Fruit fly (Drosophila melanogaster): ENCODE results near the gene ed.

ed gene

DNA sequence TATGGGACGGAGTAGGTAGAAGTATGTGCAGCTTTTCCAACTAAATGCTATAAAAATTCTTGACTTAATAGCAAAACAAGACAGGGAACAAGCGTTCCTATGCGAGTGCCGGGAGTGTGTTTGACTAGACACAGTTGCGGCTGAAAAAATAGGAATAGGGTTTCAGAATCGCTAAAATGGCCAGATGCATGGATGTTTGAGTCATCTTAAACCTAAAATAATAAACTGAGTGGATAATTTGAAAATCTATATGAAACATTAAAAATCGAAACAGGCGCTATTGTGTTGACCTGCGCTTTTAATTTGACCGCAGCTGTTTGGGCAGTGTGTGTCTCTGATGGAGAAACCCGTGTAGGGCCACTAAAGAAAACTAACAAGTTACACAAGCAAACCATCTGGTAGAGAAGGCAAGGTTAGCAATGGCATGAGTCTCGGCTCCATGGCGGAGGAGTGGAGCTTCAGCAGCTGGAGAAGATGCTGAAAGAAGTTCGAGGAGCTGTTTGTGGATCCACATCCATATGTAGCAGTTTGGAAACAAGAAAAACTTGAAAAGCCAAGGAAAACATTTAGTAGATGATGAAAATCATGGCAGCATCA is 62.6 kb downstream of the ed start (continued):
- peak; percentile 51 for TF ChIP-seq CG4854 (GFP tag; optimal IDR thresholded peaks at IDR 0.05)
- TF ChIP-seq pum (GFP tag; optimal IDR thresholded peaks at IDR 0.05): peak; percentile 62
- TF ChIP-seq CG32767 (GFP tag; IDR thresholded peaks at IDR 0.05): peak; percentile 70
- peak; percentile 48 for TF ChIP-seq ab (GFP tag; optimal IDR thresholded peaks at IDR 0.05)
- peak; percentile 85 for TF ChIP-seq Ada2b (GFP tag; IDR thresholded peaks at IDR 0.05)
- TF ChIP-seq HLH4C (GFP tag; IDR thresholded peaks at IDR 0.05; ENCODE audit: partially characterized antibody): no peak
- peak; percentile 42; the same call in 1 of the 2 replicates for TF ChIP-seq CG7372 (GFP tag; IDR thresholded peaks at IDR 0.05)
- TF ChIP-seq CG12236 (GFP tag; optimal IDR thresholded peaks at IDR 0.05): peak; percentile 44
- peak; percentile 82 for TF ChIP-seq lilli (GFP tag; optimal IDR thresholded peaks at IDR 0.05)
- TF ChIP-seq cg (GFP tag; optimal IDR thresholded peaks at IDR 0.05): no peak
- TF ChIP-seq kni (GFP tag; optimal IDR thresholded peaks at IDR 0.05): no peak
- peak; percentile 78 for TF ChIP-seq CG7839 (tag; optimal IDR thresholded peaks at IDR 0.05)
- peak in 1 of 2 experiments; percentile 26 for TF ChIP-seq Eip74EF (GFP tag; optimal IDR thresholded peaks at IDR 0.05)
- TF ChIP-seq nmo (GFP tag; optimal IDR thresholded peaks at IDR 0.05): peak; percentile 74
- TF ChIP-seq CG3726 (GFP tag; IDR thresholded peaks at IDR 0.05): peak; percentile 78; the same call in 2 of the 3 replicates
- peak; percentile 65 for TF ChIP-seq CG9727 (GFP tag; optimal IDR thresholded peaks at IDR 0.05)
- TF ChIP-seq nerfin-1 (tag; optimal IDR thresholded peaks at IDR 0.05): peak; percentile 13
- TF ChIP-seq ac (GFP tag; optimal IDR thresholded peaks at IDR 0.05): no peak
- peak; percentile 21 for TF ChIP-seq da (GFP tag; optimal IDR thresholded peaks at IDR 0.05)
- TF ChIP-seq luna (GFP tag; optimal IDR thresholded peaks at IDR 0.05): no peak
- peak; percentile 28 for TF ChIP-seq CG6683 (GFP tag; optimal IDR thresholded peaks at IDR 0.05)
- no peak for TF ChIP-seq CG8478 (optimal IDR thresholded peaks at IDR 0.05)
- TF ChIP-seq Fer2 (tag; optimal IDR thresholded peaks at IDR 0.05): no peak
- peak; percentile 68 for TF ChIP-seq CG6254 (GFP tag; optimal IDR thresholded peaks at IDR 0.05)
- no peak for TF ChIP-seq CG4360 (GFP tag; IDR thresholded peaks at IDR 0.05)
- TF ChIP-seq CG4820 (GFP tag; optimal IDR thresholded peaks at IDR 0.05): peak; percentile 56
- TF ChIP-seq CG7357 (GFP tag; IDR thresholded peaks at IDR 0.05): peak; percentile 63
- peak; percentile 27 for TF ChIP-seq CG31388 (GFP tag; optimal IDR thresholded peaks at IDR 0.05)
- TF ChIP-seq crc (GFP tag; optimal IDR thresholded peaks at IDR 0.05): peak; percentile 65
- peak; percentile 42 for TF ChIP-seq eyg (GFP tag; optimal IDR thresholded peaks at IDR 0.05)
- peak; percentile 64 for TF ChIP-seq tin (GFP tag; optimal IDR thresholded peaks at IDR 0.05)
- 0 out of 2 replicates have a peak, but pooled peaks have one; percentile 20 for TF ChIP-seq CG11085 (GFP tag; IDR thresholded peaks at IDR 0.05)
- peak; percentile 85 for TF ChIP-seq bsh (GFP tag; optimal IDR thresholded peaks at IDR 0.05)
- TF ChIP-seq ranshi (GFP tag; IDR thresholded peaks at IDR 0.05): peak; percentile 79
- TF ChIP-seq nau (GFP tag; optimal IDR thresholded peaks at IDR 0.05): peak; percentile 72
- TF ChIP-seq CG10462 (GFP tag; optimal IDR thresholded peaks at IDR 0.05): peak; percentile 61
- TF ChIP-seq dm (GFP tag; optimal IDR thresholded peaks at IDR 0.05): peak; percentile 45
- peak; percentile 85 for TF ChIP-seq CG32532 (GFP tag; IDR thresholded peaks at IDR 0.05)
- TF ChIP-seq cas (GFP tag; IDR thresholded peaks at IDR 0.05): no peak
- TF ChIP-seq run (tag; optimal IDR thresholded peaks at IDR 0.05): peak; percentile 61
- TF ChIP-seq Chrac-16 (GFP tag; optimal IDR thresholded peaks at IDR 0.05): peak; percentile 63
- TF ChIP-seq Ssrp (tag; optimal IDR thresholded peaks at IDR 0.05): peak; percentile 67
- TF ChIP-seq dimm (GFP tag; IDR thresholded peaks at IDR 0.05): peak; percentile 60
- peak; percentile 69 for TF ChIP-seq ttk (GFP tag; IDR thresholded peaks at IDR 0.05)
- no peak for TF ChIP-seq CG4328 (GFP tag; optimal IDR thresholded peaks at IDR 0.05)
- TF ChIP-seq NFAT (GFP tag; IDR thresholded peaks at IDR 0.05): peak; percentile 56; the same call in 1 of the 2 replicates
- peak; percentile 63 for TF ChIP-seq CG10267 (tag; optimal IDR thresholded peaks at IDR 0.05)
- peak; percentile 66 for TF ChIP-seq peb (GFP tag; IDR thresholded peaks at IDR 0.05)
- TF ChIP-seq Abd-B (GFP tag; optimal IDR thresholded peaks at IDR 0.05): peak; percentile 76
- TF ChIP-seq oc (tag; optimal IDR thresholded peaks at IDR 0.05): peak; percentile 72
